Worm (Caenorhabditis elegans) whole organism, L3 larva: ENCODE data around the gene F22E12.1.

Experiments
- R02D3.7 ChIP-seq: fragments of 150-350 bp; optimal IDR thresholded peaks from 2 replicates; lab custom pipeline; 2014; ENCODE audit warnings: missing biosample characterization, missing genetic modification characterization
- ZK546.5 ChIP-seq: sonication (generic microtip); optimal IDR thresholded peaks from 2 replicates; lab custom pipeline; 2017; ENCODE audit warnings: missing biosample characterization, missing genetic modification characterization
- aly-2 ChIP-seq: fragments of 150-350 bp; optimal IDR thresholded peaks from 2 replicates; lab custom pipeline; 2014; ENCODE audit warnings: missing biosample characterization, missing genetic modification characterization
- ama-1 ChIP-seq: fragments of 150-350 bp; optimal IDR thresholded peaks from 2 replicates; lab custom pipeline; 2018
- ceh-28 ChIP-seq: fragments of 150-350 bp; optimal IDR thresholded peaks from 2 replicates; lab custom pipeline; 2014; ENCODE audit warnings: missing biosample characterization, missing genetic modification reagents, missing genetic modification characterization
- ceh-82 ChIP-seq: fragments of 150-350 bp; optimal IDR thresholded peaks from 2 replicates; lab custom pipeline; 2014; ENCODE audit warnings: missing biosample characterization, missing genetic modification characterization
- egl-27 ChIP-seq: sonication (generic microtip); optimal IDR thresholded peaks from 4 replicates; lab custom pipeline; 2017; ENCODE audit warnings: missing biosample characterization, missing genetic modification reagents, missing genetic modification characterization
- egl-5 ChIP-seq: fragments of 150-350 bp; optimal IDR thresholded peaks from 2 replicates; lab custom pipeline; 2017; ENCODE audit warnings: missing biosample characterization, missing genetic modification reagents, missing genetic modification characterization, inconsistent platforms
- elt-1 ChIP-seq: fragments of 150-350 bp; optimal IDR thresholded peaks from 2 replicates; lab custom pipeline; 2014; ENCODE audit warnings: missing biosample characterization, missing genetic modification characterization
- elt-2 ChIP-seq: sonication (generic microtip); optimal IDR thresholded peaks from 2 replicates; lab custom pipeline; 2016; ENCODE audit warnings: missing genetic modification reagents, mild to moderate bottlenecking, missing genetic modification characterization, missing compliant biosample characterization
- eor-1 ChIP-seq, 2 experiments: fragments of 150-350 bp; optimal IDR thresholded peaks; 2 replicates each; lab custom pipeline; 2014 to 2018; ENCODE audit warnings: missing biosample characterization in 2 of 2, missing genetic modification characterization in 2 of 2
- fkh-10 ChIP-seq: sonication (generic microtip); optimal IDR thresholded peaks from 2 replicates; lab custom pipeline; 2017; ENCODE audit warnings: missing biosample characterization, missing genetic modification reagents, missing genetic modification characterization
- fkh-2 ChIP-seq: fragments of 150-350 bp; optimal IDR thresholded peaks from 2 replicates; lab custom pipeline; 2014; ENCODE audit warnings: missing biosample characterization, missing genetic modification reagents, missing genetic modification characterization
- fos-1 ChIP-seq: fragments of 150-350 bp; optimal IDR thresholded peaks from 2 replicates; lab custom pipeline; 2014; ENCODE audit warnings: missing biosample characterization, missing genetic modification characterization
- hmg-11 ChIP-seq: sonication (generic microtip); optimal IDR thresholded peaks from 2 replicates; lab custom pipeline; 2016; ENCODE audit warnings: missing genetic modification characterization, missing compliant biosample characterization
- jun-1 ChIP-seq: fragments of 150-350 bp; optimal IDR thresholded peaks from 2 replicates; lab custom pipeline; 2014; ENCODE audit warnings: missing biosample characterization, missing genetic modification reagents, missing genetic modification characterization
- lin-15B ChIP-seq: fragments of 150-350 bp; optimal IDR thresholded peaks from 2 replicates; lab custom pipeline; 2014; ENCODE audit warnings: missing biosample characterization, missing genetic modification characterization
- lin-39 ChIP-seq: fragments of 150-350 bp; optimal IDR thresholded peaks from 2 replicates; lab custom pipeline; 2018; ENCODE audit warnings: missing biosample characterization, missing genetic modification reagents, missing genetic modification characterization
- lsy-12 ChIP-seq: sonication (generic microtip); optimal IDR thresholded peaks from 2 replicates; lab custom pipeline; 2016; ENCODE audit warnings: mild to moderate bottlenecking, missing genetic modification characterization, missing compliant biosample characterization
- mdl-1 ChIP-seq: fragments of 150-350 bp; optimal IDR thresholded peaks from 2 replicates; lab custom pipeline; 2014; ENCODE audit warnings: missing biosample characterization, missing genetic modification characterization
- mml-1 ChIP-seq: fragments of 150-350 bp; sonication (generic microtip); optimal IDR thresholded peaks from 3 replicates; lab custom pipeline; 2014; ENCODE audit warnings: missing biosample characterization, missing genetic modification characterization
- nhr-11 ChIP-seq: fragments of 150-350 bp; optimal IDR thresholded peaks from 2 replicates; lab custom pipeline; 2014; ENCODE audit warnings: missing biosample characterization, missing genetic modification characterization
- nhr-237 ChIP-seq: fragments of 150-350 bp; optimal IDR thresholded peaks from 2 replicates; lab custom pipeline; 2014; ENCODE audit warnings: missing biosample characterization, missing genetic modification characterization
- nhr-76 ChIP-seq: fragments of 150-350 bp; sonication (generic microtip); optimal IDR thresholded peaks from 5 replicates; lab custom pipeline; 2014; ENCODE audit warnings: missing biosample characterization, missing genetic modification characterization
- pha-4 ChIP-seq: fragments of 150-350 bp; optimal IDR thresholded peaks from 2 replicates; lab custom pipeline; 2014; ENCODE audit warnings: missing biosample characterization, missing genetic modification reagents, missing genetic modification characterization
- sea-2 ChIP-seq: fragments of 150-350 bp; sonication (generic microtip); optimal IDR thresholded peaks from 4 replicates; lab custom pipeline; 2014; ENCODE audit warnings: missing biosample characterization, missing genetic modification reagents, missing genetic modification characterization
- skn-1 ChIP-seq: fragments of 150-350 bp; optimal IDR thresholded peaks from 2 replicates; lab custom pipeline; 2014; ENCODE audit warnings: missing biosample characterization, missing genetic modification characterization
- snpc-4 ChIP-seq: fragments of 150-350 bp; optimal IDR thresholded peaks from 2 replicates; lab custom pipeline; 2014; ENCODE audit warnings: missing biosample characterization, missing genetic modification characterization
- unc-39 ChIP-seq: sonication (generic microtip); optimal IDR thresholded peaks from 4 replicates; lab custom pipeline; 2017; ENCODE audit warnings: missing biosample characterization, missing genetic modification characterization
- unc-62 ChIP-seq: fragments of 150-350 bp; sonication (generic microtip); optimal IDR thresholded peaks from 4 replicates; lab custom pipeline; 2014; ENCODE audit warnings: missing biosample characterization, missing genetic modification reagents, missing genetic modification characterization
- zag-1 ChIP-seq: fragments of 150-350 bp; optimal IDR thresholded peaks from 2 replicates; lab custom pipeline; 2014; ENCODE audit warnings: missing biosample characterization, missing genetic modification characterization
- ztf-11 ChIP-seq: fragments of 150-350 bp; optimal IDR thresholded peaks from 2 replicates; lab custom pipeline; 2014; ENCODE audit warnings: missing biosample characterization, missing genetic modification characterization
- ztf-4 ChIP-seq: fragments of 150-350 bp; optimal IDR thresholded peaks from 2 replicates; lab custom pipeline; 2014; ENCODE audit warnings: missing biosample characterization, missing genetic modification characterization

F22E12.1 gene

DNA sequence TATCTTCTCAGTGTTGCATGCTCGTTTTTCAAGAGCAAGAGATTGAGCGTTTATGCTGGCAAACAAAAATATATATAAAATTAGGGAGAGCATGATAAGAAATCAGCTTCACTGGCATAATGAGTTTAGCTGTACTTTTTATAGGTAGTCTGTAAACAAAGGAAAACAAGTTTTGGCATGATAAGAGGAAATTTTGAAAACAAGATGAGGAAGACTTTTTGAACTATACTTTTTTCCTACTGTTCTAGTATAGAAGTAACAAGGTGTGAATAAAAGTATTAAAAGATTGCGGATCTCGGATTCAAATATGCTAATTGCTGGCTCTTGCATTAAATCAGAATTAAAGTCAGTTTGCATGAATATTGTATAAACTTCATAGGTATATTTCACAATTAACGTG lies 38.2 kb downstream of the F22E12.1 start, which contains the start of gene F15H10.5:
Gene F15H10.5, minus strand, starts transcription at position 101 of the 400 bp plus-strand sequence.
- TF ChIP-seq lin-39 (tag; lab: Kevin White, UChicago) (no peak), fos-1 (tag; lab: Kevin White, UChicago) (no peak), jun-1 (tag; lab: Kevin White, UChicago) (no peak), elt-2 (tag; lab: Kevin White, UChicago) (no peak), egl-5 (tag; lab: Kevin White, UChicago) (no peak), skn-1 (tag; lab: Kevin White, UChicago) (no peak), mml-1 (tag; lab: Kevin White, UChicago) (no peak), unc-62 (no peak)

DNA sequence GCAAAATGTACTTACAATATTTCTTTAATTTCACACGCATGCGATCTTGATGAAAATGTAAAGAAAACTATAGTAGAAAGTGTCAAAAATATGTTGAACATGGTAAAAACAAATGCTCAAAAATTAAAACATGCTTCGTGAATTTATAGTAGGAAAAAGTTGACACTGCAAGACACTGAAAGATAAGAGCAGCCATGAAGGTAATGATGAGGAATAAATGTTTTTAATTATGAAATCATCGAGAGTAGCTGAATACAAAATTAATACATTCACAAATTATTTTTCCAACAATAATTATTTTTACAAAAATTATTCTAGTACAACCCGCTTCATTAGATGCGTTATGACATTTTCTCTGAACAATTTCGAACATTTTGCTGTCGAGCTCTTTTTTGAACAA lies 40.2 kb downstream of the F22E12.1 start, which contains the start of gene F15H10.10:
Gene F15H10.10, minus strand, starts transcription at position 101 of the 400 bp plus-strand sequence.
- TF ChIP-seq lin-15B (tag; lab: Kevin White, UChicago) (no peak), pha-4 (no peak), eor-1 (tag; optimal IDR thresholded peaks at IDR 0.05; lab: Kevin White, UChicago) (no peak), egl-5 (tag; lab: Kevin White, UChicago) (no peak), ama-1 (lab: Kevin White, UChicago) (no peak), unc-39 (no peak), R02D3.7 (tag; lab: Kevin White, UChicago) (no peak), ceh-82 (tag; lab: Kevin White, UChicago) (no peak), nhr-237 (tag; lab: Kevin White, UChicago) (no peak), egl-27 (tag; lab: Kevin White, UChicago) (no peak), ztf-4 (no peak), mml-1 (tag; lab: Kevin White, UChicago) (no peak)

DNA sequence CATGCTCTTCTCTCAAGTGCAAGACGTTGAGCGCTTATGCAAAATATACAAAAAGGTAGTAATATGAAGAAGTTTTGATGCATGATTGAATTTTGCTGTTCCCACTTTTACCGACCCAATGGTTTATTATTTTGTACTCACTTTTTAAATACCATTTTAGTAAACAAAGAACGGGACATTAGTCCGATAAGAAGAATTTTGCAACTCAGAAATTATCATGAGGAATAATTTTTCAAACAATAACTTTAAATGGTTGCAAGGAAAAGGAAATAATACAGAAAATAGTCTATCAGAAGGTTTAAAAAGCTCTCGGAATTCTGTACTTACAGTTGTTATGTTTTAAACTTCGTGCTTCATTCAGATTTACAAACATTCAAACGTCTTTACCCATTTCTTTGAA lies 42.5 kb downstream of the F22E12.1 start, which contains the start of gene F15H10.9:
Gene F15H10.9, minus strand, starts transcription at position 101 of the 400 bp plus-strand sequence.
- no peak for TF ChIP-seq lsy-12 (tag; lab: Kevin White, UChicago)
- TF ChIP-seq ceh-82 (tag; lab: Kevin White, UChicago), result no peak
- TF ChIP-seq fkh-2, result no peak

- TF ChIP-seq ceh-28 (tag; lab: Kevin White, UChicago) (no peak), nhr-237 (tag; lab: Kevin White, UChicago) (no peak), lin-39 (tag; lab: Kevin White, UChicago) (no peak), mdl-1 (tag; lab: Kevin White, UChicago) (no peak), elt-1 (no peak), snpc-4 (tag; lab: Kevin White, UChicago) (no peak), ama-1 (lab: Kevin White, UChicago) (no peak), pha-4 (no peak), ZK546.5 (no peak), ztf-11 (tag; lab: Kevin White, UChicago) (no peak), fkh-10 (no peak), hmg-11 (tag; lab: Kevin White, UChicago) (no peak), nhr-11 (tag; lab: Kevin White, UChicago) (no peak), lin-15B (tag; lab: Kevin White, UChicago) (no peak)
Observed at ce11 chrV:10410030-10410713, 47.0 kb downstream of the F22E12.1 start, which contains the start of gene F15H10.12. F15H10.12 (minus strand) TSS chrV:10410080.

DNA sequence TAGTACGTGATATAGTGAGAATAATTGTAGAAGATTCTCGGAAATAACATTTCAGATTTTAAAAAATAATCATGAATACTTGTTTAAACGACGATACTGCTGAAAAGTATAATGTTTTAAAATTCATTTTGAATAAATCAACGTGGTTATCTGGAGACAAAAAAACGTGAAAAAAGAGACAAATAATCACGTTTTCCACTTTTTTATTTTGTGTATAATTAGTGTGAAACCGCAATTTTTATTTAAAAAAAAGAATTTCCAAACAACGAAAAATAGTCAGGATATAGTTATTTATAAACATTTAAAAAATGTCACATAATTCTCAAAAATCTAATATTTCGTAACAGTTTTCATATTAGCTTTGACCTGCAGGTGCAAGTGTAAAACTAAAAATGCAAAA lies 50.8 kb downstream of the F22E12.1 start, which contains the start of gene F15H10.7:
Gene F15H10.7, minus strand, starts transcription at position 101 of the 400 bp plus-strand sequence.
- TF ChIP-seq lsy-12 (tag; lab: Kevin White, UChicago) (no peak), nhr-76 (tag; lab: Kevin White, UChicago) (no peak), fos-1 (tag; lab: Kevin White, UChicago) (no peak), ceh-82 (tag; lab: Kevin White, UChicago) (no peak), aly-2 (no peak), skn-1 (tag; lab: Kevin White, UChicago) (no peak), sea-2 (GFP tag; lab: Kevin White, UChicago) (no peak), zag-1 (tag; lab: Kevin White, UChicago) (no peak)
